Fruit fly (Drosophila melanogaster): ENCODE measurements around the gene CG6689.

DNA sequence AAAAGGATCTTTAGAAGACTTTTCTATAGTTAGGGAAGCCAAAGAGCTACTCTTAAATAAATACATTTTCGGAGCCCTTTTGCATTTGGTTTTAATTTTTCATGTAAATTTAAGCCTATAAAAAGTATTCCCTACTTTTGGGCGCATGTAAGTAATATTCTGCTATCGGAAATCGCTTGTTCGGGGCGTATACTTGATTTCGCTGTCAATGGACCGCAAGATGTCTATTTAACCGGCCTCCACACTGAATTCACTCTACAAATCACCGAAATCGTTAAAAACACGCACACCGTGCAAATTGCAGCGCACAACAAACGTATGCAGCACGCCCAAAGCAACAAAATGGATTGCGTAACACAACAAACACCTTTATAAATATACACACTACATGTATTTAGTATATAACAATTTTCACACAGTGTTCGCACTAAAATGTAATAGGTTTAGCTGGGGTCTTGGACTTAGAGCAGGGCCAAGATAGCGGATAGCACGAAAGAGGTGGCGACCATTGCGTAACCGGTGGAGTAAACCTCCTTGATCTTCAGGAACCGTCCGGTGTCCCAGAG, 11.0 kb downstream of the CG6689 start:
- no peak for TF ChIP-seq CG14655 (GFP tag; optimal IDR thresholded peaks at IDR 0.05)
- no peak for TF ChIP-seq Ets98B (GFP tag; IDR thresholded peaks at IDR 0.05)
- TF ChIP-seq Pif1A (GFP tag; optimal IDR thresholded peaks at IDR 0.05) = no peak
- peak; percentile 42 for TF ChIP-seq EcR (GFP tag; optimal IDR thresholded peaks at IDR 0.05)
